Comparison of ENCODE assay signal across 1 fruit fly cellular context in genomic region chr2L:15179028-15179427, dm6.
TF ChIP-seq lines count a peak whose summit lies in the region.

No protein-coding gene starts in this region.

TF ChIP-seq in whole organism, embryonic, 481 proteins besides CTCF, POLR2A, EP300 and RAD21 (continued from another document and continues in another):
- TF ChIP-seq sens-2 (GFP tag; IDR thresholded peaks at IDR 0.05; lab: Robert Waterston, UW) = no peak
- no peak for TF ChIP-seq CG12104 (GFP tag; optimal IDR thresholded peaks at IDR 0.05; lab: Kevin White, UChicago)
- no peak for TF ChIP-seq Ssrp (tag; optimal IDR thresholded peaks at IDR 0.05; lab: Kevin White, UChicago)
- TF ChIP-seq lab (GFP tag; optimal IDR thresholded peaks at IDR 0.05; lab: Kevin White, UChicago) = peak; percentile 76
- no peak for TF ChIP-seq nom (GFP tag; optimal IDR thresholded peaks at IDR 0.05; lab: Kevin White, UChicago)
- no peak for TF ChIP-seq CG12942 (GFP tag; optimal IDR thresholded peaks at IDR 0.05; lab: Kevin White, UChicago)
- TF ChIP-seq btn (GFP tag; optimal IDR thresholded peaks at IDR 0.05; lab: Kevin White, UChicago) = no peak
- TF ChIP-seq Camta (GFP tag; optimal IDR thresholded peaks at IDR 0.05; lab: Kevin White, UChicago) = no peak
- no peak for TF ChIP-seq zen2 (GFP tag; IDR thresholded peaks at IDR 0.05; lab: Robert Waterston, UW; ENCODE audit: partially characterized antibody)
- TF ChIP-seq CG2116 (GFP tag; optimal IDR thresholded peaks at IDR 0.05; lab: Kevin White, UChicago) = no peak
- peak; percentile 46 for TF ChIP-seq Abd-B (GFP tag; optimal IDR thresholded peaks at IDR 0.05; lab: Kevin White, UChicago)
- no peak for TF ChIP-seq odd (GFP tag; optimal IDR thresholded peaks at IDR 0.05; lab: Kevin White, UChicago)
- TF ChIP-seq onecut (GFP tag; IDR thresholded peaks at IDR 0.05; lab: Robert Waterston, UW) = no peak
- no peak for TF ChIP-seq Elba2 (GFP tag; optimal IDR thresholded peaks at IDR 0.05; lab: Kevin White, UChicago)
- no peak for TF ChIP-seq CG4404 (GFP tag; IDR thresholded peaks at IDR 0.05; lab: Robert Waterston, UW)
- TF ChIP-seq CG12236 (GFP tag; optimal IDR thresholded peaks at IDR 0.05; lab: Kevin White, UChicago) = no peak
- no peak for TF ChIP-seq chn (GFP tag; optimal IDR thresholded peaks at IDR 0.05; lab: Kevin White, UChicago)
- no peak for TF ChIP-seq CG2712 (tag; optimal IDR thresholded peaks at IDR 0.05; lab: Kevin White, UChicago)
- no peak for TF ChIP-seq zf30C (GFP tag; optimal IDR thresholded peaks at IDR 0.05; lab: Kevin White, UChicago)
- TF ChIP-seq CG10209 (GFP tag; optimal IDR thresholded peaks at IDR 0.05; lab: Kevin White, UChicago) = no peak
- no peak for TF ChIP-seq gsb-n (tag; optimal IDR thresholded peaks at IDR 0.05; lab: Kevin White, UChicago)
- TF ChIP-seq Meics (GFP tag; optimal IDR thresholded peaks at IDR 0.05; lab: Kevin White, UChicago) = peak; percentile 57
- TF ChIP-seq CG4424 (GFP tag; optimal IDR thresholded peaks at IDR 0.05; lab: Kevin White, UChicago) = no peak
- no peak for TF ChIP-seq CG8290 (GFP tag; optimal IDR thresholded peaks at IDR 0.05; lab: Kevin White, UChicago)
- no peak for TF ChIP-seq CG8290 (tag; optimal IDR thresholded peaks at IDR 0.05; lab: Kevin White, UChicago)
- TF ChIP-seq CG8281 (tag; optimal IDR thresholded peaks at IDR 0.05; lab: Kevin White, UChicago) = no peak
- TF ChIP-seq ab (GFP tag; optimal IDR thresholded peaks at IDR 0.05; lab: Kevin White, UChicago) = no peak
- no peak for TF ChIP-seq Doc3 (GFP tag; IDR thresholded peaks at IDR 0.05; lab: Robert Waterston, UW; ENCODE audit: partially characterized antibody)
- TF ChIP-seq esg (GFP tag; conservative IDR thresholded peaks at IDR 0.05; lab: Robert Waterston, UW) = no peak
- no peak for TF ChIP-seq tin (GFP tag; optimal IDR thresholded peaks at IDR 0.05; lab: Kevin White, UChicago)
- peak; percentile 7 for TF ChIP-seq Sox102F (GFP tag; optimal IDR thresholded peaks at IDR 0.05; lab: Kevin White, UChicago)
- TF ChIP-seq yki (optimal IDR thresholded peaks at IDR 0.05; lab: Kevin White, UChicago) = no peak
- no peak for TF ChIP-seq danr (GFP tag; IDR thresholded peaks at IDR 0.05; lab: Robert Waterston, UW)
- no peak for TF ChIP-seq sima (GFP tag; optimal IDR thresholded peaks at IDR 0.05; lab: Kevin White, UChicago)
- 0 out of 2 replicates have a peak, but pooled peaks have one; percentile 36 for TF ChIP-seq CG14014 (GFP tag; IDR thresholded peaks at IDR 0.05; lab: Robert Waterston, UW)
- TF ChIP-seq CG9727 (GFP tag; optimal IDR thresholded peaks at IDR 0.05; lab: Kevin White, UChicago) = no peak
- no peak for TF ChIP-seq Sry-δ (GFP tag; optimal IDR thresholded peaks at IDR 0.05; lab: Kevin White, UChicago)
- TF ChIP-seq CG8089 (GFP tag; optimal IDR thresholded peaks at IDR 0.05; lab: Kevin White, UChicago) = no peak
- TF ChIP-seq grau (tag; optimal IDR thresholded peaks at IDR 0.05; lab: Kevin White, UChicago) = no peak
- no peak for TF ChIP-seq CG2199 (GFP tag; IDR thresholded peaks at IDR 0.05; lab: Robert Waterston, UW)
- no peak for TF ChIP-seq CG14965 (GFP tag; optimal IDR thresholded peaks at IDR 0.05; lab: Kevin White, UChicago; ENCODE audit: borderline replicate concordance)
- no peak for TF ChIP-seq jing (GFP tag; optimal IDR thresholded peaks at IDR 0.05; lab: Kevin White, UChicago)
- TF ChIP-seq Lim3 (GFP tag; IDR thresholded peaks at IDR 0.05; lab: Robert Waterston, UW) = no peak
- peak; percentile 35; the same call in 1 of the 2 replicates for TF ChIP-seq HLH3B (GFP tag; IDR thresholded peaks at IDR 0.05; lab: Robert Waterston, UW)
- 0 out of 2 replicates have a peak, but pooled peaks have one; percentile 7 for TF ChIP-seq Oaz (GFP tag; IDR thresholded peaks at IDR 0.05; lab: Robert Waterston, UW)
- no peak for TF ChIP-seq stwl (tag; optimal IDR thresholded peaks at IDR 0.05; lab: Kevin White, UChicago)
- TF ChIP-seq seq (GFP tag; IDR thresholded peaks at IDR 0.05; lab: Robert Waterston, UW) = no peak
- TF ChIP-seq CG10147 (GFP tag; optimal IDR thresholded peaks at IDR 0.05; lab: Kevin White, UChicago) = peak; percentile 25
- TF ChIP-seq Lpt (GFP tag; optimal IDR thresholded peaks at IDR 0.05; lab: Kevin White, UChicago) = no peak
- peak; percentile 4; the same call in 1 of the 2 replicates for TF ChIP-seq ranshi (GFP tag; IDR thresholded peaks at IDR 0.05; lab: Robert Waterston, UW)
- no peak for TF ChIP-seq ac (GFP tag; optimal IDR thresholded peaks at IDR 0.05; lab: Kevin White, UChicago)
- no peak for TF ChIP-seq amos (GFP tag; IDR thresholded peaks at IDR 0.05; lab: Robert Waterston, UW; ENCODE audit: partially characterized antibody)
- 0 out of 2 replicates have a peak, but pooled peaks have one; percentile 33 for TF ChIP-seq aop (GFP tag; IDR thresholded peaks at IDR 0.05; lab: Robert Waterston, UW)
- no peak for TF ChIP-seq jumu (GFP tag; optimal IDR thresholded peaks at IDR 0.05; lab: Kevin White, UChicago)
- no peak for TF ChIP-seq vfl (GFP tag; optimal IDR thresholded peaks at IDR 0.05; lab: Kevin White, UChicago)
- peak; percentile 60 for TF ChIP-seq sens (GFP tag; lab: Kevin White, UChicago)
- TF ChIP-seq fd96Cb (tag; optimal IDR thresholded peaks at IDR 0.05; lab: Kevin White, UChicago) = no peak
- no peak for TF ChIP-seq CG10979 (tag; optimal IDR thresholded peaks at IDR 0.05; lab: Kevin White, UChicago)
- TF ChIP-seq CG7556 (GFP tag; optimal IDR thresholded peaks at IDR 0.05; lab: Kevin White, UChicago) = peak; percentile 32
- no peak for TF ChIP-seq CG18262 (tag; optimal IDR thresholded peaks at IDR 0.05; lab: Kevin White, UChicago)
- no peak for TF ChIP-seq Xbp1 (GFP tag; optimal IDR thresholded peaks at IDR 0.05; lab: Kevin White, UChicago)
- TF ChIP-seq cato (GFP tag; optimal IDR thresholded peaks at IDR 0.05; lab: Kevin White, UChicago; ENCODE audit: borderline replicate concordance) = no peak
- no peak for TF ChIP-seq CG9797 (GFP tag; optimal IDR thresholded peaks at IDR 0.05; lab: Kevin White, UChicago)
- TF ChIP-seq Fer2 (tag; optimal IDR thresholded peaks at IDR 0.05; lab: Kevin White, UChicago) = no peak
- TF ChIP-seq CG13624 (GFP tag; optimal IDR thresholded peaks at IDR 0.05; lab: Kevin White, UChicago) = peak; percentile 5
- no peak for TF ChIP-seq lola (GFP tag; optimal IDR thresholded peaks at IDR 0.05; lab: Kevin White, UChicago)
- peak; percentile 45 for TF ChIP-seq CG9932 (GFP tag; IDR thresholded peaks at IDR 0.05; lab: Robert Waterston, UW)
- TF ChIP-seq H15 (GFP tag; IDR thresholded peaks at IDR 0.05; lab: Robert Waterston, UW) = peak; percentile 36; the same call in 1 of the 3 replicates
- no peak for TF ChIP-seq CG14667 (GFP tag; IDR thresholded peaks at IDR 0.05; lab: Robert Waterston, UW)
- TF ChIP-seq CG11560 (tag; IDR thresholded peaks at IDR 0.05; lab: Robert Waterston, UW) = no peak
- peak; percentile 56; the same call in 1 of the 3 replicates for TF ChIP-seq CG11695 (GFP tag; IDR thresholded peaks at IDR 0.05; lab: Robert Waterston, UW)
- TF ChIP-seq CG4282 (GFP tag; optimal IDR thresholded peaks at IDR 0.05; lab: Kevin White, UChicago) = no peak
- no peak for TF ChIP-seq pum (GFP tag; optimal IDR thresholded peaks at IDR 0.05; lab: Kevin White, UChicago)
- no peak for TF ChIP-seq Chrac-16 (GFP tag; optimal IDR thresholded peaks at IDR 0.05; lab: Kevin White, UChicago)
- TF ChIP-seq Pdp1 (GFP tag; optimal IDR thresholded peaks at IDR 0.05; lab: Kevin White, UChicago) = no peak
- no peak for TF ChIP-seq Opbp (GFP tag; IDR thresholded peaks at IDR 0.05; lab: Robert Waterston, UW; ENCODE audit: partially characterized antibody)
- peak; percentile 34 for TF ChIP-seq cwo (GFP tag; optimal IDR thresholded peaks at IDR 0.05; lab: Kevin White, UChicago)
- TF ChIP-seq Ada2b (GFP tag; IDR thresholded peaks at IDR 0.05; lab: Robert Waterston, UW) = peak; percentile 33; the same call in 1 of the 2 replicates
- no peak for TF ChIP-seq CG1792 (GFP tag; optimal IDR thresholded peaks at IDR 0.05; lab: Kevin White, UChicago)
- no peak for TF ChIP-seq CG33213 (GFP tag; optimal IDR thresholded peaks at IDR 0.05; lab: Kevin White, UChicago)
- TF ChIP-seq CG32772 (GFP tag; IDR thresholded peaks at IDR 0.05; lab: Robert Waterston, UW) = 0 out of 2 replicates have a peak, but pooled peaks have one; percentile 27
- no peak for TF ChIP-seq Hr39 (optimal IDR thresholded peaks at IDR 0.05; lab: Kevin White, UChicago)
- no peak for TF ChIP-seq CG3163 (GFP tag; optimal IDR thresholded peaks at IDR 0.05; lab: Kevin White, UChicago)
- no peak for TF ChIP-seq CG13287 (GFP tag; IDR thresholded peaks at IDR 0.05; lab: Robert Waterston, UW; ENCODE audit: partially characterized antibody)
- no peak for TF ChIP-seq dpn (GFP tag; optimal IDR thresholded peaks at IDR 0.05; lab: Kevin White, UChicago)
- TF ChIP-seq tll (GFP tag; optimal IDR thresholded peaks at IDR 0.05; lab: Kevin White, UChicago) = no peak
- peak; percentile 24; the same call in 1 of the 3 replicates for TF ChIP-seq tgo (GFP tag; IDR thresholded peaks at IDR 0.05; lab: Robert Waterston, UW)
- TF ChIP-seq Hand (GFP tag; optimal IDR thresholded peaks at IDR 0.05; lab: Kevin White, UChicago) = peak; percentile 11
- TF ChIP-seq CG5180 (GFP tag; optimal IDR thresholded peaks at IDR 0.05; lab: Kevin White, UChicago) = peak; percentile 19
- TF ChIP-seq Mrtf (GFP tag; IDR thresholded peaks at IDR 0.05; lab: Robert Waterston, UW) = no peak
- TF ChIP-seq CG9215 (GFP tag; IDR thresholded peaks at IDR 0.05; lab: Robert Waterston, UW) = 0 out of 2 replicates have a peak, but pooled peaks have one; percentile 25
- no peak for TF ChIP-seq Max (GFP tag; optimal IDR thresholded peaks at IDR 0.05; lab: Kevin White, UChicago)
- no peak for TF ChIP-seq gfzf (GFP tag; optimal IDR thresholded peaks at IDR 0.05; lab: Kevin White, UChicago)
- TF ChIP-seq pnt (GFP tag; optimal IDR thresholded peaks at IDR 0.05; lab: Kevin White, UChicago) = no peak
- no peak; the same call in 1 of the 2 replicates for TF ChIP-seq CG11247 (GFP tag; IDR thresholded peaks at IDR 0.05; lab: Robert Waterston, UW)
- no peak for TF ChIP-seq kay (GFP tag; optimal IDR thresholded peaks at IDR 0.05; lab: Kevin White, UChicago)
- TF ChIP-seq ind (GFP tag; optimal IDR thresholded peaks at IDR 0.05; lab: Kevin White, UChicago) = no peak
- TF ChIP-seq wor (GFP tag; IDR thresholded peaks at IDR 0.05; lab: Robert Waterston, UW) = no peak
- TF ChIP-seq Aef1 (GFP tag; IDR thresholded peaks at IDR 0.05; lab: Robert Waterston, UW) = 0 out of 3 replicates have a peak, but pooled peaks have one; percentile 37
- TF ChIP-seq CG13123 (GFP tag; optimal IDR thresholded peaks at IDR 0.05; lab: Kevin White, UChicago) = no peak
- no peak for TF ChIP-seq tio (GFP tag; optimal IDR thresholded peaks at IDR 0.05; lab: Kevin White, UChicago)
- TF ChIP-seq ken (GFP tag; IDR thresholded peaks at IDR 0.05; lab: Robert Waterston, UW) = no peak
- no peak for TF ChIP-seq repo (GFP tag; optimal IDR thresholded peaks at IDR 0.05; lab: Kevin White, UChicago)
- no peak for TF ChIP-seq CG7372 (GFP tag; IDR thresholded peaks at IDR 0.05; lab: Robert Waterston, UW)
- no peak for TF ChIP-seq CG13775 (GFP tag; optimal IDR thresholded peaks at IDR 0.05; lab: Kevin White, UChicago)
- peak; percentile 23 for TF ChIP-seq CG3281 (GFP tag; optimal IDR thresholded peaks at IDR 0.05; lab: Kevin White, UChicago)
- TF ChIP-seq CG12769 (tag; optimal IDR thresholded peaks at IDR 0.05; lab: Kevin White, UChicago) = no peak
- no peak for TF ChIP-seq pho (GFP tag; optimal IDR thresholded peaks at IDR 0.05; lab: Kevin White, UChicago)
- TF ChIP-seq E2f1 (GFP tag; IDR thresholded peaks at IDR 0.05; lab: Robert Waterston, UW) = peak; percentile 59
- TF ChIP-seq hbn (GFP tag; IDR thresholded peaks at IDR 0.05; lab: Robert Waterston, UW; ENCODE audit: partially characterized antibody) = no peak
- TF ChIP-seq CoRest (tag; optimal IDR thresholded peaks at IDR 0.05; lab: Kevin White, UChicago) = peak; percentile 19
- no peak for TF ChIP-seq pb (GFP tag; optimal IDR thresholded peaks at IDR 0.05; lab: Kevin White, UChicago)
- no peak for TF ChIP-seq CG17612 (GFP tag; IDR thresholded peaks at IDR 0.05; lab: Robert Waterston, UW)
- TF ChIP-seq zfh2 (GFP tag; optimal IDR thresholded peaks at IDR 0.05; lab: Kevin White, UChicago) = no peak
- TF ChIP-seq CG9609 (GFP tag; optimal IDR thresholded peaks at IDR 0.05; lab: Kevin White, UChicago) = no peak
- TF ChIP-seq CG17385 (GFP tag; optimal IDR thresholded peaks at IDR 0.05; lab: Kevin White, UChicago) = peak; percentile 15
- TF ChIP-seq CG2129 (GFP tag; IDR thresholded peaks at IDR 0.05; lab: Robert Waterston, UW; ENCODE audit: partially characterized antibody) = no peak
- TF ChIP-seq scrt (GFP tag; optimal IDR thresholded peaks at IDR 0.05; lab: Kevin White, UChicago) = peak; percentile 27
- no peak for TF ChIP-seq zen (tag; optimal IDR thresholded peaks at IDR 0.05; lab: Kevin White, UChicago)
- no peak for TF ChIP-seq sc (optimal IDR thresholded peaks at IDR 0.05; lab: Kevin White, UChicago)
- no peak for TF ChIP-seq sc (GFP tag; optimal IDR thresholded peaks at IDR 0.05; lab: Kevin White, UChicago)
- TF ChIP-seq Rx (GFP tag; IDR thresholded peaks at IDR 0.05; lab: Robert Waterston, UW) = no peak
- no peak for TF ChIP-seq CG15601 (tag; optimal IDR thresholded peaks at IDR 0.05; lab: Kevin White, UChicago)
- TF ChIP-seq lilli (GFP tag; optimal IDR thresholded peaks at IDR 0.05; lab: Kevin White, UChicago) = no peak
- TF ChIP-seq Hmr (GFP tag; optimal IDR thresholded peaks at IDR 0.05; lab: Kevin White, UChicago) = peak; percentile 51
- peak; percentile 48; the same call in 1 of the 2 replicates for TF ChIP-seq CG14441 (GFP tag; IDR thresholded peaks at IDR 0.05; lab: Robert Waterston, UW)
- no peak for TF ChIP-seq Trl (optimal IDR thresholded peaks at IDR 0.05; lab: Kevin White, UChicago)
- no peak for TF ChIP-seq Trl (GFP tag; optimal IDR thresholded peaks at IDR 0.05; lab: Kevin White, UChicago)
- TF ChIP-seq sug (tag; optimal IDR thresholded peaks at IDR 0.05; lab: Kevin White, UChicago) = no peak
- 0 out of 2 replicates have a peak, but pooled peaks have one; percentile 11 for TF ChIP-seq cas (GFP tag; IDR thresholded peaks at IDR 0.05; lab: Robert Waterston, UW)
- TF ChIP-seq ftz-f1 (GFP tag; optimal IDR thresholded peaks at IDR 0.05; lab: Kevin White, UChicago) = no peak
- TF ChIP-seq dati (GFP tag; IDR thresholded peaks at IDR 0.05; lab: Robert Waterston, UW) = no peak
- TF ChIP-seq CG34224 (GFP tag; IDR thresholded peaks at IDR 0.05; lab: Robert Waterston, UW; ENCODE audit: partially characterized antibody) = no peak
- TF ChIP-seq Dad (GFP tag; optimal IDR thresholded peaks at IDR 0.05; lab: Kevin White, UChicago) = peak; percentile 8
- TF ChIP-seq CG15479 (GFP tag; optimal IDR thresholded peaks at IDR 0.05; lab: Kevin White, UChicago) = no peak
